Fruit fly (Drosophila melanogaster): ENCODE results near the gene CG7290.
A peak's percentile ranks its signal among the peaks of the same experiment; 100 is the strongest.

The CG7290 gene

dm6 chr3L:20206950-20207584 lies 1.2 kb upstream of the CG7290 start, which contains the start of gene CG6996:
CG6996 (plus strand) TSS chr3L:20207534.
- TF ChIP-seq brk (GFP tag; optimal IDR thresholded peaks at IDR 0.05) (no peak), pan (optimal IDR thresholded peaks at IDR 0.05) (no peak), br (GFP tag; optimal IDR thresholded peaks at IDR 0.05) (no peak), Hr78 (GFP tag; optimal IDR thresholded peaks at IDR 0.05) (no peak), tai (GFP tag; optimal IDR thresholded peaks at IDR 0.05) (no peak), Abd-B (GFP tag; optimal IDR thresholded peaks at IDR 0.05) (no peak)

DNA sequence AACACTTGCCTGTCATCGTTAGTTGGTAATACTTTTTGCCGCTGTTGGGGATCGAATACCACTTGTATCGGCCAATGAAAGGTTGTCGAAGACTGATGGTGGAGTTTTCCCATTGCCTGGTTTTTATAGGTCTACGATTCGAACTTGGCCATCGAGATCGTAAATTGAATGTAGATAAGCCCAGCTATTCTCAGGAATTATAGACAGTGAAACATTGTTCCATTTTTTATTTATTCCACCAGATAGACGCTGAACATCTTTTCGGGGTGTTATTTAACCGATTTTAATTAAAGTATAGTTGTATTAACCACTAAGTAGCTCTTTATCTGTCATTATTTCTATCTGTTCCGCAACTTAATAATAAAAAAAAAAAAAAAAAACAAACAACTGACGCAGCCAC lies 2.3 kb downstream of the CG7290 start, which contains the start of gene CG7298:
Gene CG7298 (minus strand): TSS at position 101 of the 400 bp plus-strand sequence.
- no peak for TF ChIP-seq brk (GFP tag; optimal IDR thresholded peaks at IDR 0.05)
- no peak for TF ChIP-seq psq (GFP tag; optimal IDR thresholded peaks at IDR 0.05)
- no peak for TF ChIP-seq lola (GFP tag; optimal IDR thresholded peaks at IDR 0.05)
- TF ChIP-seq sv (GFP tag; optimal IDR thresholded peaks at IDR 0.05), result no peak
- no peak for TF ChIP-seq Sp1 (GFP tag; optimal IDR thresholded peaks at IDR 0.05)
- TF ChIP-seq Dif (GFP tag; optimal IDR thresholded peaks at IDR 0.05; ENCODE audit: partially characterized antibody), result no peak
- TF ChIP-seq rgr (GFP tag; optimal IDR thresholded peaks at IDR 0.05), result no peak
- TF ChIP-seq Abd-B (GFP tag; optimal IDR thresholded peaks at IDR 0.05), result no peak
- TF ChIP-seq Hr83 (GFP tag; optimal IDR thresholded peaks at IDR 0.05; ENCODE audit: poor library complexity, severe bottlenecking), result no peak
- no peak for TF ChIP-seq dsf (GFP tag; optimal IDR thresholded peaks at IDR 0.05; ENCODE audit: borderline replicate concordance)
- no peak for TF ChIP-seq Hnf4 (GFP tag; optimal IDR thresholded peaks at IDR 0.05)
- TF ChIP-seq Vsx2 (GFP tag; optimal IDR thresholded peaks at IDR 0.05; ENCODE audit: partially characterized antibody), result no peak
- no peak for TF ChIP-seq h (GFP tag; optimal IDR thresholded peaks at IDR 0.05)
- TF ChIP-seq tai (GFP tag; optimal IDR thresholded peaks at IDR 0.05), result no peak
- TF ChIP-seq fru (GFP tag; optimal IDR thresholded peaks at IDR 0.05), result no peak
- TF ChIP-seq Myc (optimal IDR thresholded peaks at IDR 0.05), result no peak
- no peak for TF ChIP-seq jim (GFP tag; optimal IDR thresholded peaks at IDR 0.05)
- TF ChIP-seq OdsH (GFP tag; optimal IDR thresholded peaks at IDR 0.05), result no peak
- TF ChIP-seq sage (GFP tag; optimal IDR thresholded peaks at IDR 0.05), result no peak

DNA sequence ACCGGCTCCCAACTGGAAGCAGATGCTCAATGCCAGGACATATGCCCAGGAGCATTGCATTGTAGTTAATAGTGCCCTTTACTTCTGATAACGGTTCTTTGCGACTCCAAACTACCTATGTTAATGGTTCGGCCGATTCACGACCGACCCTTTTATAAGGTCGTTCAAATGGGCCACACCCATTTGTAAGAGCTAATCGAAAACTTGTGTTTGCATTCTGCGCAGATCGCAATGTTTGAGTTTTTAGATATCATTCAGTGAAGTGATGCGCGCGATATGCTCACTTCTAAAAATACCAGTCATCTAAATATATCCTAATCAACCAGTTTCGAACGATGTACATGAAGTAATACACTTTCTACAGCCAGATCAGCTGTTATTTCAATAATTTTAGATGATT lies 4.3 kb downstream of the CG7290 start, which contains the start of gene obst-F:
Gene obst-F (minus strand): TSS at position 101 of the 400 bp plus-strand sequence.
- no peak for TF ChIP-seq h (GFP tag; optimal IDR thresholded peaks at IDR 0.05)
- no peak for TF ChIP-seq br (GFP tag; optimal IDR thresholded peaks at IDR 0.05)
- no peak for TF ChIP-seq HLH106 (tag; optimal IDR thresholded peaks at IDR 0.05)
- no peak for TF ChIP-seq Dif (GFP tag; optimal IDR thresholded peaks at IDR 0.05; ENCODE audit: partially characterized antibody)
- no peak for TF ChIP-seq lola (GFP tag; optimal IDR thresholded peaks at IDR 0.05)
- TF ChIP-seq Myc (optimal IDR thresholded peaks at IDR 0.05), result no peak
- no peak for TF ChIP-seq fru (GFP tag; optimal IDR thresholded peaks at IDR 0.05)
- TF ChIP-seq rgr (GFP tag; optimal IDR thresholded peaks at IDR 0.05), result no peak
- no peak for TF ChIP-seq Mio (GFP tag; optimal IDR thresholded peaks at IDR 0.05)
- no peak for TF ChIP-seq foxo (GFP tag; optimal IDR thresholded peaks at IDR 0.05)
- TF ChIP-seq woc (GFP tag; optimal IDR thresholded peaks at IDR 0.05), result no peak
- no peak for TF ChIP-seq jim (GFP tag; optimal IDR thresholded peaks at IDR 0.05)
- TF ChIP-seq brk (GFP tag; optimal IDR thresholded peaks at IDR 0.05), result no peak
- no peak for TF ChIP-seq CrebA (GFP tag; optimal IDR thresholded peaks at IDR 0.05; ENCODE audit: borderline replicate concordance)
- no peak for TF ChIP-seq sv (GFP tag; optimal IDR thresholded peaks at IDR 0.05)
- TF ChIP-seq N (GFP tag; optimal IDR thresholded peaks at IDR 0.05), result no peak
- TF ChIP-seq Rel (GFP tag; optimal IDR thresholded peaks at IDR 0.05), result no peak
- TF ChIP-seq Rel (tag; optimal IDR thresholded peaks at IDR 0.05), result no peak
- TF ChIP-seq Sp1 (GFP tag; optimal IDR thresholded peaks at IDR 0.05), result no peak
- TF ChIP-seq Hr83 (GFP tag; optimal IDR thresholded peaks at IDR 0.05; ENCODE audit: poor library complexity, severe bottlenecking), result no peak

dm6 chr3L:20199569-20200247 lies 6.1 kb downstream of the CG7290 start, which contains the start of gene CG42833:
CG42833 (plus strand) TSS chr3L:20200093.
- TF ChIP-seq foxo (GFP tag; optimal IDR thresholded peaks at IDR 0.05) (no peak), HLH106 (tag; optimal IDR thresholded peaks at IDR 0.05) (no peak), CrebA (GFP tag; optimal IDR thresholded peaks at IDR 0.05; ENCODE audit: borderline replicate concordance) (peak; percentile 3), Hnf4 (GFP tag; optimal IDR thresholded peaks at IDR 0.05) (no peak), h (GFP tag; optimal IDR thresholded peaks at IDR 0.05) (no peak), sage (GFP tag; optimal IDR thresholded peaks at IDR 0.05) (peak; percentile 36), Jra (GFP tag; optimal IDR thresholded peaks at IDR 0.05) (no peak), Abd-B (GFP tag; optimal IDR thresholded peaks at IDR 0.05) (no peak), Myc (optimal IDR thresholded peaks at IDR 0.05) (peak; percentile 51), brk (GFP tag; optimal IDR thresholded peaks at IDR 0.05) (peak; percentile 26)
